Worm (Caenorhabditis elegans): Measurements from ENCODE around the gene hot-4.

Gene hot-4

DNA sequence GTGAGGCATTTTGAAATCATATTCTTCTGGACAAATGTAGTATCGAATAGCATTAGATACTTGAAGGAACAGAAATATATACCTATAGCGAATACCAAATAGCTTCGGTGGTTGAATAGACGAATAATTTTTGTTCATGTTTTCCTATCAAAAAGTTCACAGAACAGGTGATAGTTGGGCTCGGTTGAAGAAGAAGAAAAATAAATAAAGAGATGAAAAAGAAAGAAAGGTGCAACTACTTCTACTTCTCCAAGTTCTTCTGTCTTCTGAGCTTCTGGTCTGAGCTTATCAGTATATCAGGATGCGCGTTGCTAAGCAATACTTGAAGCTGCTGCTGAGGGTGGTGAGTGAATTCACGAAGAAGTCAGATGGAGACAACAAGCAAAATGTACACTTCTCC lies 3.3 kb upstream of the hot-4 start, which contains the start of gene C23G10.10:
C23G10.10 (minus strand) TSS at position 101 of the 400 bp plus-strand sequence.
- TF ChIP-seq tra-4 (tag; optimal IDR thresholded peaks at IDR 0.05) (no peak), B0310.2 (tag; optimal IDR thresholded peaks at IDR 0.05) (no peak), sea-1 (GFP tag; conservative IDR thresholded peaks at IDR 0.05) (no peak), flt-1 (GFP tag; IDR thresholded peaks at IDR 0.05) (no peak), scrt-1 (GFP tag; IDR thresholded peaks at IDR 0.05) (no peak), tbx-11 (GFP tag; IDR thresholded peaks at IDR 0.05) (no peak), ets-7 (tag; optimal IDR thresholded peaks at IDR 0.05) (no peak), F13C5.2 (tag; optimal IDR thresholded peaks at IDR 0.05) (no peak), hnd-1 (tag; optimal IDR thresholded peaks at IDR 0.05) (no peak), hmg-4 (GFP tag; optimal IDR thresholded peaks at IDR 0.05) (no peak), hmbx-1 (tag; optimal IDR thresholded peaks at IDR 0.05) (no peak), pes-1 (GFP tag; IDR thresholded peaks at IDR 0.05) (no peak), ceh-13 (GFP tag; optimal IDR thresholded peaks at IDR 0.05) (no peak), tbx-37 (GFP tag; conservative IDR thresholded peaks at IDR 0.05) (no peak), aly-1 (tag; optimal IDR thresholded peaks at IDR 0.05) (no peak), ama-1 (optimal IDR thresholded peaks at IDR 0.05) (no peak)

DNA sequence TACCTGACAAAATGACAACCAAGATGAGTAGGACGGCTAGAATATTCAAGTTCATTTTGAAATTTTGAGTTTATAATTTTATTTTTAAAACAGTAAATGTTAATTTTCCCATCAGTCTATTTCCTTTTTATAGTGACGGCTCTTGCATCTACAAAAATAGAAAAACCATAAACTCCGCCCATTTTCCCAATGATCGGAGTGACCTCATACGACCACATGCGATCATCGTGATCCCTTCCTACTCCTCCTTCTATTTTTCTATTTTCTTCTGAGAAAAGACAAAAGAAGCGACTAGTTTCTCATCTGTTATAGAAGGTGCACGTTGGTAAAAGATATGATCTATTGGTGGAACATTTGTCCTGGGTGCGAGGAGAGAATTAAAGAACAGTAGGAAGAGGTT lies 1.7 kb upstream of the hot-4 start, which contains the start of gene C23G10.11:
C23G10.11 (minus strand) TSS at position 101 of the 400 bp plus-strand sequence.
- TF ChIP-seq flt-1 (GFP tag; IDR thresholded peaks at IDR 0.05) (no peak), B0310.2 (tag; optimal IDR thresholded peaks at IDR 0.05) (no peak), hmbx-1 (tag; optimal IDR thresholded peaks at IDR 0.05) (no peak), tra-4 (tag; optimal IDR thresholded peaks at IDR 0.05) (no peak), ceh-36 (tag; optimal IDR thresholded peaks at IDR 0.05) (no peak)

DNA sequence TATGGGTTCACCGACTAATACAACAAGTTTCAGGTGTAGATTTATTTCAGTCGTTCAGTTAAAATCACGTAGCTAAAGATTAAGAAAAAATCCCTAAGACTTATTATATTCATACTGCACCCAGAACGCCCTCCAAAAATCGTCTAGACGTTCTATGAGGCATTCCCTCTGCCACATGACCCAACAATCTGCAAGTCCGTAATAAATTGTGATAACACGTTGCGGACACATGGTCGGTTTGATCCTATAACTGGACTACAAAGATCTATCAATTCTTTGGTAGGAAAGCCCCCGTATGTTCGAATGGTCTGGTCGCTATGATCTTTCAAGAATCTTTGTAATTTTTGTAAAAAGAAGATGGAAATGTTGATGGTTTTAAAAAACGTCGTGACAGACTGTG lies 1.3 kb upstream of the hot-4 start:
- TF ChIP-seq hnd-1 (tag; optimal IDR thresholded peaks at IDR 0.05) (no peak), tra-4 (tag; optimal IDR thresholded peaks at IDR 0.05) (no peak), hmbx-1 (tag; optimal IDR thresholded peaks at IDR 0.05) (no peak), F13C5.2 (tag; optimal IDR thresholded peaks at IDR 0.05) (no peak), tbx-37 (GFP tag; conservative IDR thresholded peaks at IDR 0.05) (no peak), ceh-13 (GFP tag; optimal IDR thresholded peaks at IDR 0.05) (no peak), ceh-36 (tag; optimal IDR thresholded peaks at IDR 0.05) (no peak), tbx-11 (GFP tag; IDR thresholded peaks at IDR 0.05) (no peak), B0310.2 (tag; optimal IDR thresholded peaks at IDR 0.05) (no peak), sea-1 (GFP tag; conservative IDR thresholded peaks at IDR 0.05) (no peak), aly-1 (tag; optimal IDR thresholded peaks at IDR 0.05) (no peak), flt-1 (GFP tag; IDR thresholded peaks at IDR 0.05) (no peak), hmg-4 (GFP tag; optimal IDR thresholded peaks at IDR 0.05) (no peak), ets-7 (tag; optimal IDR thresholded peaks at IDR 0.05) (no peak), scrt-1 (GFP tag; IDR thresholded peaks at IDR 0.05) (no peak), ama-1 (optimal IDR thresholded peaks at IDR 0.05) (no peak), pes-1 (GFP tag; IDR thresholded peaks at IDR 0.05) (no peak)

DNA sequence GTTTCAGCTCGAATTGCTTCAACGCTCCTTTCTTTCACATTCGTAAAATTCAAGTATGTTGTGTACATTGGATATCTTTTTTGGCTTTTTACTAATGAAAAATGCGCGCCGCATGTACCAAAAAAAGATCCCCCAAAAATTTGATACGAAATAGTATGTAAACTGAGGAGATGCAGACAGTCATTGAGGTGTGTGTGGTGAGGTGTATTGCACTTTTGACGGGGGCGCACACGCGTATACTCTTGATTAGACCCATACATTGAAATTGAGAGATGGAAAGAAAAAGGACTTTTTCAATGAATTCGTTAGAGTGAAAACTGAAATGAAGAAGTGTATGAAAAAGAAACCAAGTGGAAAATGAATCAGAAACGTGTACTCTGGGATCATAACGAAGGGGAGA lies 4.2 kb downstream of the hot-4 start:
- TF ChIP-seq sea-1 (GFP tag; conservative IDR thresholded peaks at IDR 0.05) = no peak
- no peak for TF ChIP-seq tbx-37 (GFP tag; conservative IDR thresholded peaks at IDR 0.05)
- TF ChIP-seq tbx-11 (GFP tag; IDR thresholded peaks at IDR 0.05) = no peak
- TF ChIP-seq aly-1 (tag; optimal IDR thresholded peaks at IDR 0.05) = no peak
- no peak for TF ChIP-seq hmg-4 (GFP tag; optimal IDR thresholded peaks at IDR 0.05)
- TF ChIP-seq tra-4 (tag; optimal IDR thresholded peaks at IDR 0.05) = no peak
- no peak for TF ChIP-seq scrt-1 (GFP tag; IDR thresholded peaks at IDR 0.05)
- no peak for TF ChIP-seq B0310.2 (tag; optimal IDR thresholded peaks at IDR 0.05)
- no peak for TF ChIP-seq ceh-13 (GFP tag; optimal IDR thresholded peaks at IDR 0.05)
- TF ChIP-seq ets-7 (tag; optimal IDR thresholded peaks at IDR 0.05) = no peak

DNA sequence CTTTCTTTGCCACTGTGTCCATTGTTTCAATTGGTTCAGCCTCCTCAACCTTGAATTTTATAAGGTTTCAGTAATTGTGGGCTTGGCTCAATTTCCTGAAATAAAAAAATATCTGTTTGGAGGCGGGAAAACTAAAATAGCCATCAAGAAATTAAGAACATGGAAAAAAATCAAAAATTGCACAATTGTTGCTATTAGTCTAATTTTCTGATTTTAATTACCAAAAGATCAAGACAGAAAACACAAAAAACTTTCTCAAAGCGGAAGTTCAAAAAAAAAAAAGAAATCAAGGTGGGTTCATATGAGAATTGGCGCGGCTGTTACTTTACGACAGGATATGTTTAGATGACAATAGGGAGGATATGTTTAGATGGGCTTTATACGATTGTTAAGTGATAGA lies 13.7 kb downstream of the hot-4 start, which contains the start of gene esyt-2:
esyt-2 (minus strand) TSS at position 101 of the 400 bp plus-strand sequence.
- TF ChIP-seq tbx-37 (GFP tag; conservative IDR thresholded peaks at IDR 0.05) (no peak), F13C5.2 (tag; optimal IDR thresholded peaks at IDR 0.05) (no peak), sea-1 (GFP tag; conservative IDR thresholded peaks at IDR 0.05) (no peak), ceh-36 (tag; optimal IDR thresholded peaks at IDR 0.05) (no peak), hnd-1 (tag; optimal IDR thresholded peaks at IDR 0.05) (no peak), B0310.2 (tag; optimal IDR thresholded peaks at IDR 0.05) (no peak), ceh-13 (GFP tag; optimal IDR thresholded peaks at IDR 0.05) (no peak), aly-1 (tag; optimal IDR thresholded peaks at IDR 0.05) (no peak), tra-4 (tag; optimal IDR thresholded peaks at IDR 0.05) (no peak), flt-1 (GFP tag; IDR thresholded peaks at IDR 0.05) (no peak), tbx-11 (GFP tag; IDR thresholded peaks at IDR 0.05) (no peak), hmbx-1 (tag; optimal IDR thresholded peaks at IDR 0.05) (no peak)

DNA sequence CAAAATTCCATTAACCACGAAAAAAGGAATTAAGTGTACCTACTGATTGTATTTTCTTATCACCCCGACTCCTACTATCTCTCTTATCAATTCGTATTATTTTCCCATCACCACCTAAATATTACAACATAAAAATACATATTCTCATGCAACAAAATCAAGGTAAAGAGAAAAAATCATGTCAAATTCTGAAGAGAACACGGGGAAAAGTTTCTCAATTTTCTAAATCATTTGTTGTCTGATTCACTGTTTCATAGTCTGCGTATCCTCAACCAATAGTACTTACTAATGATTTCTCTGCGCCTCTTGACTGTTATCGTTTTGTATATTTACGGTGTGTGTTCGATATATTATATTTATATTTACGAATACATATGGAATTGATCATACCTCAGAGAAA lies 14.7 kb downstream of the hot-4 start:
- TF ChIP-seq flt-1 (GFP tag; IDR thresholded peaks at IDR 0.05) (no peak), ets-7 (tag; optimal IDR thresholded peaks at IDR 0.05) (no peak), F13C5.2 (tag; optimal IDR thresholded peaks at IDR 0.05) (no peak), tbx-37 (GFP tag; conservative IDR thresholded peaks at IDR 0.05) (no peak), ceh-36 (tag; optimal IDR thresholded peaks at IDR 0.05) (no peak), aly-1 (tag; optimal IDR thresholded peaks at IDR 0.05) (no peak), hmbx-1 (tag; optimal IDR thresholded peaks at IDR 0.05) (no peak), B0310.2 (tag; optimal IDR thresholded peaks at IDR 0.05) (no peak), hmg-4 (GFP tag; optimal IDR thresholded peaks at IDR 0.05) (no peak), pes-1 (GFP tag; IDR thresholded peaks at IDR 0.05) (no peak), tra-4 (tag; optimal IDR thresholded peaks at IDR 0.05) (no peak), hnd-1 (tag; optimal IDR thresholded peaks at IDR 0.05) (no peak), ama-1 (optimal IDR thresholded peaks at IDR 0.05) (no peak)

DNA sequence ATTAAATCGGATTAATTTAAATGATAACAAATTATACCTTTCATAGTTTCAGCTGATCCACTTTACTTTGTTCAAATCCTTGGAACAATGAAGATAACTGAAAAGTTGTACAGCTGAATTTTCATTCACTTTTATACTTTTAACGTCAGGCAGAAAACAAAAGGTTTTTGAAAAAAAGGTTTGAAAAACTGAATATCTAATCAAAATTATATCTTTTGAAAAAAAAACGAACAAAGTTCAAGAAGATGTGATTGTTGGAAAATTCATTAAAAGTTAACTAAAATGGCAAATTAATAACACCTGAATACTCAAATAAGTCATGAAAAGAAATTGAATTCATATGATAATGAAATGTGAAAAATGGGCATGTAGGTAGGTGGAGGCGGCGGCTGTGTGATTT lies 19.4 kb downstream of the hot-4 start, which contains the start of gene T12A2.21:
T12A2.21 (minus strand) TSS at position 101 of the 400 bp plus-strand sequence.
- TF ChIP-seq B0310.2 (tag; optimal IDR thresholded peaks at IDR 0.05) = no peak
- no peak for TF ChIP-seq hmbx-1 (tag; optimal IDR thresholded peaks at IDR 0.05)
- no peak for TF ChIP-seq ama-1 (optimal IDR thresholded peaks at IDR 0.05)
- no peak for TF ChIP-seq sea-1 (GFP tag; conservative IDR thresholded peaks at IDR 0.05)
- no peak for TF ChIP-seq F13C5.2 (tag; optimal IDR thresholded peaks at IDR 0.05)
- TF ChIP-seq ets-7 (tag; optimal IDR thresholded peaks at IDR 0.05) = no peak
- no peak for TF ChIP-seq hmg-4 (GFP tag; optimal IDR thresholded peaks at IDR 0.05)
- TF ChIP-seq flt-1 (GFP tag; IDR thresholded peaks at IDR 0.05) = no peak
- no peak for TF ChIP-seq aly-1 (tag; optimal IDR thresholded peaks at IDR 0.05)
- no peak for TF ChIP-seq ceh-13 (GFP tag; optimal IDR thresholded peaks at IDR 0.05)

Data from whole organism, early embryonic.